Fruit fly (Drosophila melanogaster) whole organism, embryonic: Measurements from ENCODE around the gene VhaM9.7-d.

ENCODE experiments used
- Adf1 ChIP-seq: fragments of 200-800 bp; sonication (Bioruptor generic); IDR thresholded peaks from 2 replicates; pipeline ENCODE4 v1.3.6; 2022; ENCODE audit warnings: missing biosample characterization, missing genetic modification characterization
- BtbVII ChIP-seq: fragments of 200-800 bp; sonication (Bioruptor generic); optimal IDR thresholded peaks from 3 replicates; lab custom pipeline; 2017; ENCODE audit warnings: missing biosample characterization, mild to moderate bottlenecking, missing genetic modification characterization
- CG1024 ChIP-seq: fragments of 200-800 bp; sonication (Bioruptor generic); IDR thresholded peaks from 2 replicates; pipeline ENCODE4 v1.3.6; 2022; ENCODE audit warnings: missing biosample characterization, missing genetic modification characterization
- CG11504 ChIP-seq: fragments of 200-800 bp; sonication (Bioruptor generic); optimal IDR thresholded peaks from 3 replicates; lab custom pipeline; 2019; ENCODE audit warnings: missing biosample characterization, mild to moderate bottlenecking, missing genetic modification characterization, moderate library complexity
- CG11723 ChIP-seq: fragments of 200-800 bp; sonication (Bioruptor generic); optimal IDR thresholded peaks from 2 replicates; lab custom pipeline; 2017; ENCODE audit warnings: missing biosample characterization, mild to moderate bottlenecking, missing genetic modification characterization
- CG12219 ChIP-seq: fragments of 200-800 bp; sonication (Bioruptor generic); optimal IDR thresholded peaks from 3 replicates; lab custom pipeline; 2018; ENCODE audit warnings: missing biosample characterization, mild to moderate bottlenecking, missing genetic modification characterization
- CG12391 ChIP-seq: fragments of 200-800 bp; sonication (Bioruptor generic); optimal IDR thresholded peaks from 3 replicates; lab custom pipeline; 2018; ENCODE audit warnings: missing biosample characterization, mild to moderate bottlenecking, missing genetic modification characterization, moderate library complexity
- CG14014 ChIP-seq: fragments of 200-800 bp; sonication (Bioruptor generic); IDR thresholded peaks from 2 replicates; pipeline ENCODE4 v1.3.6; 2022; ENCODE audit warnings: missing biosample characterization, missing genetic modification characterization
- CG14441 ChIP-seq: fragments of 200-800 bp; sonication (Bioruptor generic); IDR thresholded peaks from 2 replicates; pipeline ENCODE4 v1.3.6; 2022; ENCODE audit warnings: missing biosample characterization, missing genetic modification characterization
- CG17568 ChIP-seq: fragments of 200-800 bp; sonication (Bioruptor generic); optimal IDR thresholded peaks from 2 replicates; lab custom pipeline; 2018; ENCODE audit warnings: missing biosample characterization, mild to moderate bottlenecking, missing genetic modification characterization, moderate library complexity
- CG18619 ChIP-seq: fragments of 200-800 bp; sonication (Bioruptor generic); optimal IDR thresholded peaks from 3 replicates; lab custom pipeline; 2017; ENCODE audit warnings: missing biosample characterization, mild to moderate bottlenecking, missing genetic modification characterization
- CG2116 ChIP-seq: fragments of 200-800 bp; sonication (Bioruptor generic); optimal IDR thresholded peaks from 3 replicates; lab custom pipeline; 2018; ENCODE audit warnings: missing biosample characterization, mild to moderate bottlenecking, missing genetic modification characterization
- CG2120 ChIP-seq: fragments of 200-800 bp; sonication (Bioruptor generic); optimal IDR thresholded peaks from 3 replicates; lab custom pipeline; 2016; ENCODE audit warnings: missing biosample characterization, missing genetic modification characterization
- CG2199 ChIP-seq: fragments of 200-800 bp; sonication (Bioruptor generic); IDR thresholded peaks from 3 replicates; pipeline ENCODE4 v1.3.6; 2022; ENCODE audit warnings: missing biosample characterization, missing genetic modification characterization
- CG34376 ChIP-seq: fragments of 200-800 bp; sonication (Bioruptor generic); optimal IDR thresholded peaks from 2 replicates; lab custom pipeline; 2018; ENCODE audit warnings: missing biosample characterization, mild to moderate bottlenecking, missing genetic modification characterization
- CG6654 ChIP-seq: fragments of 200-800 bp; sonication (Bioruptor generic); optimal IDR thresholded peaks from 2 replicates; lab custom pipeline; 2017; ENCODE audit warnings: missing biosample characterization, mild to moderate bottlenecking, missing genetic modification characterization
- CG7839 ChIP-seq: fragments of 200-800 bp; sonication (Bioruptor generic); optimal IDR thresholded peaks from 3 replicates; lab custom pipeline; 2018; ENCODE audit warnings: missing biosample characterization, mild to moderate bottlenecking, missing genetic modification characterization, moderate library complexity
- CG7987 ChIP-seq: fragments of 200-800 bp; sonication (Bioruptor generic); optimal IDR thresholded peaks from 2 replicates; lab custom pipeline; 2018; ENCODE audit warnings: missing biosample characterization, mild to moderate bottlenecking, missing genetic modification characterization, moderate library complexity
- CG8290 ChIP-seq, 3 experiments: fragments of 200-800 bp; sonication (Bioruptor generic); optimal IDR thresholded peaks; 2 replicates each; lab custom pipeline; 2016 to 2019; ENCODE audit warnings: missing biosample characterization in 3 of 3, missing genetic modification characterization in 3 of 3, mild to moderate bottlenecking in 2 of 3, moderate library complexity in 1 of 3
- CG9817 ChIP-seq: fragments of 200-800 bp; sonication (Bioruptor generic); optimal IDR thresholded peaks from 2 replicates; lab custom pipeline; 2018; ENCODE audit warnings: missing biosample characterization, mild to moderate bottlenecking, missing genetic modification characterization, moderate library complexity
- Deaf1 ChIP-seq: fragments of 200-800 bp; optimal IDR thresholded peaks from 3 replicates; lab custom pipeline; 2019; ENCODE audit warnings: missing biosample characterization, mild to moderate bottlenecking, missing genetic modification characterization, moderate library complexity
- Dek ChIP-seq: fragments of 200-800 bp; sonication (Bioruptor generic); optimal IDR thresholded peaks from 3 replicates; lab custom pipeline; 2019; ENCODE audit warnings: missing biosample characterization, mild to moderate bottlenecking, missing genetic modification characterization, moderate library complexity
- Doc2 ChIP-seq: fragments of 200-800 bp; sonication (Bioruptor generic); IDR thresholded peaks from 2 replicates; pipeline ENCODE4 v1.3.6; 2022; ENCODE audit warnings: missing biosample characterization, missing genetic modification characterization
- Drgx ChIP-seq: fragments of 200-800 bp; sonication (Bioruptor generic); IDR thresholded peaks from 2 replicates; pipeline ENCODE4 v1.3.6; 2022; ENCODE audit warnings: missing biosample characterization, missing genetic modification characterization
- Fer3 ChIP-seq: fragments of 200-800 bp; sonication (Bioruptor generic); optimal IDR thresholded peaks from 2 replicates; lab custom pipeline; 2018; ENCODE audit warnings: missing biosample characterization, mild to moderate bottlenecking, missing genetic modification characterization, moderate library complexity
- HLH3B ChIP-seq: fragments of 200-800 bp; sonication (Bioruptor generic); IDR thresholded peaks from 2 replicates; pipeline ENCODE4 v1.3.6; 2022; ENCODE audit warnings: missing biosample characterization, missing genetic modification characterization
- Hey ChIP-seq: fragments of 200-800 bp; sonication (Bioruptor generic); optimal IDR thresholded peaks from 3 replicates; lab custom pipeline; 2018; ENCODE audit warnings: missing biosample characterization, mild to moderate bottlenecking, missing genetic modification characterization
- Meics ChIP-seq: fragments of 200-800 bp; sonication (Bioruptor generic); optimal IDR thresholded peaks from 2 replicates; lab custom pipeline; 2017; ENCODE audit warnings: missing biosample characterization, mild to moderate bottlenecking, missing genetic modification characterization
- NC2α ChIP-seq: fragments of 200-800 bp; sonication (Bioruptor generic); optimal IDR thresholded peaks from 2 replicates; lab custom pipeline; 2016; ENCODE audit warnings: missing biosample characterization, missing genetic modification characterization
- NFAT ChIP-seq: fragments of 200-800 bp; sonication (Bioruptor generic); IDR thresholded peaks from 2 replicates; pipeline ENCODE4 v1.3.6; 2022; ENCODE audit warnings: missing biosample characterization, missing genetic modification characterization
- Pdp1 ChIP-seq, 2 experiments: fragments of 200-800 bp; sonication (Bioruptor generic); optimal IDR thresholded peaks; 3 replicates each; lab custom pipeline; 2016; ENCODE audit warnings: missing biosample characterization in 2 of 2, missing genetic modification characterization in 2 of 2, mild to moderate bottlenecking in 1 of 2, moderate library complexity in 1 of 2
- Rx ChIP-seq: fragments of 200-800 bp; sonication (Bioruptor generic); IDR thresholded peaks from 2 replicates; pipeline ENCODE4 v1.3.6; 2022; ENCODE audit warnings: missing biosample characterization, missing genetic modification characterization
- TFAM ChIP-seq: fragments of 200-800 bp; sonication (Bioruptor generic); optimal IDR thresholded peaks from 2 replicates; lab custom pipeline; 2017; ENCODE audit warnings: missing biosample characterization, missing genetic modification characterization, inconsistent platforms
- Tbp ChIP-seq: fragments of >200 bp; optimal IDR thresholded peaks from 2 replicates; lab custom pipeline; 2018; ENCODE audit warnings: missing biosample characterization, missing genetic modification characterization
- ac ChIP-seq: fragments of 200-800 bp; sonication (Bioruptor generic); optimal IDR thresholded peaks from 3 replicates; lab custom pipeline; 2017; ENCODE audit warnings: missing biosample characterization, mild to moderate bottlenecking, missing genetic modification characterization
- bowl ChIP-seq: fragments of 200-800 bp; sonication (Bioruptor generic); IDR thresholded peaks from 2 replicates; pipeline ENCODE4 v1.3.6; 2022; ENCODE audit warnings: missing biosample characterization, missing genetic modification characterization
- disco-r ChIP-seq: fragments of 200-800 bp; sonication (Bioruptor generic); optimal IDR thresholded peaks from 2 replicates; lab custom pipeline; 2016; ENCODE audit warnings: missing biosample characterization, missing genetic modification characterization
- exex ChIP-seq: fragments of 200-800 bp; sonication (Bioruptor generic); optimal IDR thresholded peaks from 4 replicates; lab custom pipeline; 2018; ENCODE audit warnings: missing biosample characterization, mild to moderate bottlenecking, missing genetic modification characterization, moderate library complexity
- grau ChIP-seq: fragments of 200-800 bp; optimal IDR thresholded peaks from 3 replicates; lab custom pipeline; 2019; ENCODE audit warnings: missing biosample characterization, mild to moderate bottlenecking, missing genetic modification characterization, moderate library complexity
- grn ChIP-seq: fragments of 200-800 bp; sonication (Bioruptor generic); optimal IDR thresholded peaks from 3 replicates; lab custom pipeline; 2017; ENCODE audit warnings: missing biosample characterization, missing genetic modification characterization
- lbe ChIP-seq: fragments of 200-800 bp; sonication (Bioruptor generic); optimal IDR thresholded peaks from 2 replicates; lab custom pipeline; 2016; ENCODE audit warnings: missing biosample characterization, mild to moderate bottlenecking, missing genetic modification characterization
- pzg ChIP-seq: fragments of 200-800 bp; sonication (Bioruptor generic); optimal IDR thresholded peaks from 3 replicates; lab custom pipeline; 2018; ENCODE audit warnings: missing biosample characterization, mild to moderate bottlenecking, missing genetic modification characterization, moderate library complexity
- sens ChIP-seq: fragments of 200-800 bp; sonication (Bioruptor generic); peaks from one replicate; lab custom pipeline; 2016; ENCODE audit warnings: missing biosample characterization, missing genetic modification characterization
- sna ChIP-seq: fragments of 200-800 bp; sonication (Bioruptor generic); IDR thresholded peaks from 2 replicates; pipeline ENCODE4 v1.3.6; 2022; ENCODE audit warnings: missing biosample characterization, missing genetic modification characterization; ENCODE audit not compliant: partially characterized antibody
- sqz ChIP-seq: fragments of 200-800 bp; sonication (Bioruptor generic); optimal IDR thresholded peaks from 3 replicates; lab custom pipeline; 2018; ENCODE audit warnings: missing biosample characterization, mild to moderate bottlenecking, missing genetic modification characterization
- sug ChIP-seq: fragments of 200-800 bp; optimal IDR thresholded peaks from 2 replicates; lab custom pipeline; 2019; ENCODE audit warnings: missing biosample characterization, mild to moderate bottlenecking, missing genetic modification characterization, moderate library complexity
- tgo ChIP-seq: fragments of 200-800 bp; sonication (Bioruptor generic); IDR thresholded peaks from 3 replicates; pipeline ENCODE4 v1.3.6; 2022; ENCODE audit warnings: missing biosample characterization, missing genetic modification characterization
- tio ChIP-seq: fragments of 200-800 bp; sonication (Bioruptor generic); optimal IDR thresholded peaks from 2 replicates; lab custom pipeline; 2017; ENCODE audit warnings: missing biosample characterization, missing genetic modification characterization, inconsistent platforms
- toy ChIP-seq: fragments of 200-800 bp; sonication (Bioruptor generic); IDR thresholded peaks from 2 replicates; pipeline ENCODE4 v1.3.6; 2022; ENCODE audit warnings: missing biosample characterization, missing genetic modification characterization
- z ChIP-seq: fragments of 200-800 bp; sonication (Bioruptor generic); IDR thresholded peaks from 3 replicates; pipeline ENCODE4 v1.3.6; 2022; ENCODE audit warnings: missing biosample characterization, missing genetic modification characterization

Gene VhaM9.7-d

DNA sequence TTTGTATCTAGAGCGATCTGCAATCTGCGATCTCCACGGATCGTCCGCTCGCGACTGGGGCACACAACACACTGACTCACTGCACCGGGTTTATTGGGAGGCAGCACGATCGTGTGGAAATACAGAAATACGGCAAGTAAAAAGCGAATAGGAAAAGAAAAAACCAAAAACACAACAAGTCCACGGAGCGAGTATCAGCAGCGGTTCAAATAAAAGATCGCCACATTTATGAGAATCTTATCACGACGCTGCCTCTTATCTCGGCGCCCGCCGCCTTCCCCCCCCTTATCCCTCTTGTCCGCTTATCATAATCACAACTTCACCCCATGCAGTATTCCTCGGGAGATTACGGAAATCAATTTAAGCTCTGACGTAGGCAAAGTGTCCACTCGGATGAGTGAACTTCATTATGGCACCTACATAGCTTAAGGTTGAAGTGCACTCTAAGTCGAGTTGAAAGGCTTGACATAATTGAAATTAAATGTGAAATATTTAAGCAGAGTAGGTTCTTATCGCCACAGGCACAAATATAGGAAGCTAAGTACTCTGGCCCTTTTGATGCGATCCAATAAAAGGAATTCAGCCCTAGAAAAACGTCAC is 7.2 kb downstream of the VhaM9.7-d start, which contains the start of gene AhcyL2:
TSS of gene AhcyL2 (minus strand) at position 51 of the 600 bp plus-strand sequence.
- TF ChIP-seq CG14014 (GFP tag; lab: Robert Waterston, UW) (no peak; the same call in 1 of the 2 replicates), grau (tag; lab: Kevin White, UChicago) (peak; percentile 59), CG2116 (no peak), CG11723 (GFP tag; lab: Kevin White, UChicago) (no peak), toy (GFP tag; lab: Robert Waterston, UW) (no peak), CG11504 (tag; lab: Kevin White, UChicago) (no peak), z (0 out of 3 replicates have a peak, but pooled peaks have one; percentile 12), tgo (GFP tag; lab: Robert Waterston, UW) (no peak), BtbVII (GFP tag; lab: Kevin White, UChicago) (peak; percentile 67), CG17568 (peak; percentile 16), TFAM (GFP tag; lab: Kevin White, UChicago) (no peak), CG6654 (GFP tag; lab: Kevin White, UChicago) (no peak), Fer3 (tag; lab: Kevin White, UChicago) (no peak), lbe (GFP tag; lab: Kevin White, UChicago) (peak; percentile 3), CG14441 (GFP tag; lab: Robert Waterston, UW) (0 out of 2 replicates have a peak, but pooled peaks have one; percentile 38), CG8290 (GFP tag; optimal IDR thresholded peaks at IDR 0.05; lab: Kevin White, UChicago) (no peak), CG8290 (tag; optimal IDR thresholded peaks at IDR 0.05; lab: Kevin White, UChicago) (peak in 1 of 2 experiments; percentile 6), NC2α (GFP tag; lab: Kevin White, UChicago) (no peak), Pdp1 (GFP tag; optimal IDR thresholded peaks at IDR 0.05; lab: Kevin White, UChicago) (peak in 1 of 2 experiments; percentile 61), CG2199 (GFP tag; lab: Robert Waterston, UW) (0 out of 3 replicates have a peak, but pooled peaks have one; percentile 47), CG9817 (no peak), pzg (no peak), CG7839 (tag; lab: Kevin White, UChicago) (no peak), CG7987 (GFP tag; lab: Kevin White, UChicago) (peak; percentile 87), Drgx (GFP tag; lab: Robert Waterston, UW) (0 out of 2 replicates have a peak, but pooled peaks have one; percentile 10), CG1024 (no peak), CG12391 (no peak), sna (GFP tag; lab: Robert Waterston, UW) (no peak), HLH3B (GFP tag; lab: Robert Waterston, UW) (no peak), Meics (peak; percentile 1), Hey (tag; lab: Kevin White, UChicago) (peak; percentile 93), ac (GFP tag; lab: Kevin White, UChicago) (no peak), Rx (GFP tag; lab: Robert Waterston, UW) (no peak), tio (GFP tag; lab: Kevin White, UChicago) (no peak), CG2120 (GFP tag; lab: Kevin White, UChicago) (no peak), NFAT (GFP tag; lab: Robert Waterston, UW) (no peak), sqz (GFP tag; lab: Kevin White, UChicago) (no peak), disco-r (GFP tag; lab: Kevin White, UChicago) (no peak), Deaf1 (peak; percentile 7), exex (peak; percentile 98), CG12219 (GFP tag; lab: Kevin White, UChicago) (no peak), sens (GFP tag; lab: Kevin White, UChicago) (no peak), Adf1 (GFP tag; lab: Robert Waterston, UW) (peak; percentile 76; the same call in 1 of the 2 replicates), grn (GFP tag; lab: Kevin White, UChicago) (peak; percentile 99), CG18619 (GFP tag; lab: Kevin White, UChicago) (no peak), Tbp (GFP tag; lab: Kevin White, UChicago) (no peak), CG34376 (GFP tag; lab: Kevin White, UChicago) (peak; percentile 91), Dek (tag; lab: Kevin White, UChicago) (no peak), bowl (GFP tag; lab: Robert Waterston, UW) (no peak), Doc2 (no peak), sug (peak; percentile 96)
